Worm (Caenorhabditis elegans) whole organism, L2 larva: ENCODE data around the gene K08D9.6.

Source experiments
- C34F6.9 ChIP-seq: fragments of 150-350 bp; optimal IDR thresholded peaks from 2 replicates; lab custom pipeline; 2014; ENCODE audit warnings: missing biosample characterization, missing genetic modification characterization
- F13H6.1 ChIP-seq: sonication (generic microtip); optimal IDR thresholded peaks from 2 replicates; lab custom pipeline; 2016; ENCODE audit warnings: missing genetic modification characterization, missing compliant biosample characterization
- R02D3.7 ChIP-seq: fragments of 150-350 bp; optimal IDR thresholded peaks from 2 replicates; lab custom pipeline; 2014; ENCODE audit warnings: missing biosample characterization, missing genetic modification characterization
- Y55F3AM.14 ChIP-seq: fragments of 200-800 bp; sonication (Bioruptor generic); optimal IDR thresholded peaks from 2 replicates; lab custom pipeline; 2018; ENCODE audit warnings: mild to moderate bottlenecking, missing genetic modification characterization, missing compliant biosample characterization
- aly-2 ChIP-seq: fragments of 150-350 bp; optimal IDR thresholded peaks from 2 replicates; lab custom pipeline; 2014; ENCODE audit warnings: missing biosample characterization, missing genetic modification characterization
- blmp-1 ChIP-seq: sonication (generic microtip); optimal IDR thresholded peaks from 2 replicates; lab custom pipeline; 2017; ENCODE audit warnings: missing genetic modification characterization, mild to moderate bottlenecking, missing compliant biosample characterization, antibody characterized with exemption, moderate library complexity; ENCODE audit not compliant: insufficient read depth
- ceh-16 ChIP-seq: fragments of 150-350 bp; optimal IDR thresholded peaks from 2 replicates; lab custom pipeline; 2014; ENCODE audit warnings: missing biosample characterization, missing genetic modification characterization
- ceh-82 ChIP-seq: fragments of 150-350 bp; optimal IDR thresholded peaks from 2 replicates; lab custom pipeline; 2014; ENCODE audit warnings: missing biosample characterization, missing genetic modification characterization
- crh-2 ChIP-seq: sonication (generic microtip); optimal IDR thresholded peaks from 2 replicates; lab custom pipeline; 2017; ENCODE audit warnings: missing biosample characterization, missing genetic modification characterization
- dmd-4 ChIP-seq: sonication (generic microtip); optimal IDR thresholded peaks from 2 replicates; lab custom pipeline; 2017; ENCODE audit warnings: missing biosample characterization, missing genetic modification characterization
- egl-27 ChIP-seq: sonication (generic microtip); optimal IDR thresholded peaks from 3 replicates; lab custom pipeline; 2017; ENCODE audit warnings: missing biosample characterization, missing genetic modification reagents, missing genetic modification characterization
- elt-1 ChIP-seq: fragments of 150-350 bp; optimal IDR thresholded peaks from 2 replicates; lab custom pipeline; 2014; ENCODE audit warnings: missing biosample characterization, missing genetic modification characterization
- fos-1 ChIP-seq: fragments of 150-350 bp; optimal IDR thresholded peaks from 2 replicates; lab custom pipeline; 2014; ENCODE audit warnings: missing biosample characterization, missing genetic modification characterization
- gmeb-1 ChIP-seq: fragments of 150-350 bp; optimal IDR thresholded peaks from 2 replicates; lab custom pipeline; 2014; ENCODE audit warnings: missing biosample characterization, missing genetic modification characterization
- lin-11 ChIP-seq: fragments of 150-350 bp; sonication (generic microtip); optimal IDR thresholded peaks from 2 replicates; lab custom pipeline; 2014; ENCODE audit warnings: missing biosample characterization, missing genetic modification characterization, inconsistent platforms, mixed read lengths
- lin-13 ChIP-seq: fragments of 150-350 bp; optimal IDR thresholded peaks from 2 replicates; lab custom pipeline; 2014; ENCODE audit warnings: missing biosample characterization, missing genetic modification reagents, missing genetic modification characterization
- lin-39 ChIP-seq: fragments of 150-350 bp; optimal IDR thresholded peaks from 2 replicates; lab custom pipeline; 2014; ENCODE audit warnings: missing biosample characterization, missing genetic modification reagents, missing genetic modification characterization
- lsy-2 ChIP-seq, 2 experiments: fragments of 150-350 bp in 1 of 2; sonication (generic microtip) in 1 of 2; optimal IDR thresholded peaks; 2 replicates each; lab custom pipeline; 2014 to 2017; ENCODE audit warnings: missing biosample characterization in 2 of 2, missing genetic modification characterization in 2 of 2
- mab-5 ChIP-seq: fragments of 150-350 bp; optimal IDR thresholded peaks from 2 replicates; lab custom pipeline; 2014; ENCODE audit warnings: missing biosample characterization, missing genetic modification characterization
- mbf-1 ChIP-seq: sonication (generic microtip); optimal IDR thresholded peaks from 2 replicates; lab custom pipeline; 2017; ENCODE audit warnings: missing biosample characterization, missing genetic modification characterization
- mdl-1 ChIP-seq, 2 experiments: fragments of 150-350 bp in 1 of 2; sonication (generic microtip) in 1 of 2; optimal IDR thresholded peaks; 2 replicates each; lab custom pipeline; 2017; ENCODE audit warnings: missing biosample characterization in 2 of 2, missing genetic modification characterization in 2 of 2
- nhr-10 ChIP-seq: sonication (generic microtip); optimal IDR thresholded peaks from 2 replicates; lab custom pipeline; 2017; ENCODE audit warnings: missing biosample characterization, missing genetic modification characterization
- nhr-12 ChIP-seq: fragments of 150-350 bp; optimal IDR thresholded peaks from 2 replicates; lab custom pipeline; 2014; ENCODE audit warnings: missing biosample characterization, missing genetic modification characterization
- nhr-129 ChIP-seq: fragments of 150-350 bp; optimal IDR thresholded peaks from 2 replicates; lab custom pipeline; 2014; ENCODE audit warnings: missing biosample characterization, missing genetic modification characterization
- nhr-21 ChIP-seq: fragments of 150-350 bp; optimal IDR thresholded peaks from 2 replicates; lab custom pipeline; 2014; ENCODE audit warnings: missing biosample characterization, missing genetic modification characterization
- nhr-23 ChIP-seq: fragments of 150-350 bp; optimal IDR thresholded peaks from 2 replicates; lab custom pipeline; 2014; ENCODE audit warnings: missing biosample characterization, missing genetic modification reagents, missing genetic modification characterization
- nhr-237 ChIP-seq: fragments of 150-350 bp; optimal IDR thresholded peaks from 2 replicates; lab custom pipeline; 2014; ENCODE audit warnings: missing biosample characterization, missing genetic modification characterization
- nhr-25 ChIP-seq: fragments of 150-350 bp; sonication (generic microtip); optimal IDR thresholded peaks from 3 replicates; lab custom pipeline; 2014; ENCODE audit warnings: missing biosample characterization, missing genetic modification characterization
- nhr-6 ChIP-seq: fragments of 150-350 bp; optimal IDR thresholded peaks from 2 replicates; lab custom pipeline; 2014; ENCODE audit warnings: missing biosample characterization, missing genetic modification characterization
- nhr-77 ChIP-seq: fragments of 150-350 bp; optimal IDR thresholded peaks from 2 replicates; lab custom pipeline; 2014; ENCODE audit warnings: missing biosample characterization, missing genetic modification characterization
- peb-1 ChIP-seq: fragments of 150-350 bp; optimal IDR thresholded peaks from 2 replicates; lab custom pipeline; 2014; ENCODE audit warnings: missing biosample characterization, missing genetic modification characterization
- sma-3 ChIP-seq: sonication (generic microtip); optimal IDR thresholded peaks from 2 replicates; lab custom pipeline; 2016; ENCODE audit warnings: missing genetic modification reagents, missing genetic modification characterization, missing compliant biosample characterization
- snpc-4 ChIP-seq: fragments of 150-350 bp; optimal IDR thresholded peaks from 2 replicates; lab custom pipeline; 2014; ENCODE audit warnings: missing biosample characterization, missing genetic modification characterization
- unc-62 ChIP-seq: fragments of 150-350 bp; optimal IDR thresholded peaks from 2 replicates; lab custom pipeline; 2014; ENCODE audit warnings: missing biosample characterization, missing genetic modification reagents, missing genetic modification characterization
- zag-1 ChIP-seq: fragments of 150-350 bp; optimal IDR thresholded peaks from 2 replicates; lab custom pipeline; 2014; ENCODE audit warnings: missing biosample characterization, missing genetic modification characterization
- ztf-1 ChIP-seq: fragments of 200-800 bp; sonication (Bioruptor generic); conservative IDR thresholded peaks from 2 replicates; pipeline ENCODE4 v1.3.6; 2022; ENCODE audit warnings: missing genetic modification characterization, missing compliant biosample characterization
- ztf-11 ChIP-seq: sonication (generic microtip); optimal IDR thresholded peaks from 2 replicates; lab custom pipeline; 2017; ENCODE audit warnings: missing biosample characterization, missing genetic modification characterization

K08D9.6 gene

ce11 chrV:3236610-3237009 lies 1.8 kb upstream of the K08D9.6 start, which contains the start of the genes K08D9.9 and str-16:
TSS of gene K08D9.9 (minus strand) at chrV:3236710.
TSS of gene str-16 (plus strand) at chrV:3236875.
- TF ChIP-seq elt-1 (tag; lab: Kevin White, UChicago) (no peak), blmp-1 (no peak), aly-2 (tag; lab: Kevin White, UChicago) (no peak), dmd-4 (no peak), sma-3 (GFP tag; lab: Kevin White, UChicago) (no peak), nhr-10 (tag; lab: Kevin White, UChicago) (no peak), nhr-21 (tag; lab: Kevin White, UChicago) (no peak), nhr-129 (tag; lab: Kevin White, UChicago) (no peak), ztf-11 (no peak), unc-62 (no peak), F13H6.1 (tag; lab: Kevin White, UChicago) (no peak), nhr-23 (no peak), mbf-1 (tag; lab: Kevin White, UChicago) (no peak), snpc-4 (no peak), nhr-6 (tag; lab: Kevin White, UChicago) (no peak), nhr-12 (tag; lab: Kevin White, UChicago) (no peak), ztf-1 (GFP tag; lab: Robert Waterston, UW) (no peak)
- TF ChIP-seq, all 48 proteins: peak for 0

DNA sequence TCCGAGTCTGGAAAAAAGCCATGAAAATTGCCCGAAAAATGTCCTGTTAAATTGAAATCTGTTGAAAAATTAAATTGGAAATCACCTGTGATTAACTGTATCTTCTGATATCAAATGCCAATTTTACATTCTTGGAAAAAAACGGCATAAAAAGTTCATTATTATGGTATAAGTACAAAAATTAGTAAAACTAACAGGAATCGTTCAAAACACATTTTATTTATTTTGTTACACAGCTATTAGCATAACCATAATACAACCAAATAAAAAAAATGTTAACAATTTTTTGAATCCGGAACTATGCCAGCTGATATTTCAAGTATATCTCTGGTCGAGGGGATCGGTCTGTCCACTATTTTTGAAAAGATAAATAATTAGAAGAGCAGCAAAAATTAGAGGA lies 4.2 kb downstream of the K08D9.6 start, which contains the start of gene K08D9.10:
Gene K08D9.10, plus strand, starts transcription at position 301 of the 400 bp plus-strand sequence.
- TF ChIP-seq mdl-1 (tag; optimal IDR thresholded peaks at IDR 0.05; lab: Kevin White, UChicago) (no peak), ceh-16 (no peak), zag-1 (tag; lab: Kevin White, UChicago) (no peak), crh-2 (tag; lab: Kevin White, UChicago) (no peak), nhr-10 (tag; lab: Kevin White, UChicago) (no peak), nhr-25 (tag; lab: Kevin White, UChicago) (no peak), fos-1 (tag; lab: Kevin White, UChicago) (no peak), peb-1 (no peak), lsy-2 (tag; optimal IDR thresholded peaks at IDR 0.05; lab: Kevin White, UChicago) (no peak), F13H6.1 (tag; lab: Kevin White, UChicago) (no peak), snpc-4 (no peak), ztf-1 (GFP tag; lab: Robert Waterston, UW) (no peak), C34F6.9 (tag; lab: Kevin White, UChicago) (no peak), Y55F3AM.14 (GFP tag; lab: Kevin White, UChicago) (no peak), nhr-6 (tag; lab: Kevin White, UChicago) (no peak), nhr-12 (tag; lab: Kevin White, UChicago) (no peak), dmd-4 (no peak)
- TF ChIP-seq, all 48 proteins: peak for 0

DNA sequence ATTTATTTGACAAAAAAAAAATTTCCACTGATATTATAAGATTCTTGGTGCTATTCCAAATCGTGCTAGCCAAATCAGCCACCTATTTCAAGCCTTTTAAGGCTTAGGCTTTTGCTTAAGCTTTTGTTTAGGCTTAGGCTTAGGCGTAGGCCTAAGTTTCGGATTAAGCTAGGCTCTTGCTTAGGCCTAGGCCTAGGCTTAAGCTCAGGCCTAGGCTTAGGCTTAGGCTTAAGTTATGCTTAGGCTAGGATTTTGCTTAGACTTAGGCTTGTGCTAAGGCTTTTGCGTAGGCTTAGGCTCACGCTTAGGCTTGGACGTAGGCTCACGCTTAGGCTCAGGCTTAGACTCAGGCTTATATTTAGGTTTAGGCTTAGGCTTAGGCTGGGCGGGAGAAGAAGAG lies 4.6 kb downstream of the K08D9.6 start:
- TF ChIP-seq lin-39 (no peak), ztf-1 (GFP tag; lab: Robert Waterston, UW) (no peak), egl-27 (no peak), gmeb-1 (tag; lab: Kevin White, UChicago) (no peak), nhr-23 (no peak)

DNA sequence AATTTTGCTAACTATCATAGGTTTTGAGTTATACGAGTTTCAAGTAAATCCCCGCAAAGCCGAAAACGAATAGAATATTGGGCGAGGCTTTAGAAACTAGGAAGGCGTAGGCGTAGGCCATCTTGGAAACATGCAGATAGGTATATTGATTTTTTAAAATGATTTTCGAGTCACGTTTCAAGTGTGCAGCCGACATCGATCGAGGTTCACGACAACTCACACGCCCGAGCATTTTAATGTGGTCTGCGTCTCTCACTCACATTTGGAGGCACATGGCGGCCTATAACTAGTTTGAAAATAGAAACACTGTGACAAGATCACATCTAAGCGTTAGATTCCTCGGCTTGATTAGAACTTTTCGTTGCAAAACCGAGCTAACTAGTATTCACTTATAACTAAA lies 7.4 kb downstream of the K08D9.6 start, which contains the start of gene K08D9.2:
Gene K08D9.2, plus strand, starts transcription at position 301 of the 400 bp plus-strand sequence.
- no peak for TF ChIP-seq nhr-25 (tag; lab: Kevin White, UChicago)
- no peak for TF ChIP-seq C34F6.9 (tag; lab: Kevin White, UChicago)
- TF ChIP-seq lin-13 (GFP tag; lab: Kevin White, UChicago) = no peak
- TF ChIP-seq R02D3.7 (tag; lab: Kevin White, UChicago) = no peak
- no peak for TF ChIP-seq zag-1 (tag; lab: Kevin White, UChicago)
- TF ChIP-seq nhr-129 (tag; lab: Kevin White, UChicago) = no peak
- TF ChIP-seq lsy-2 (tag; optimal IDR thresholded peaks at IDR 0.05; lab: Kevin White, UChicago) = no peak
- no peak for TF ChIP-seq mab-5 (tag; lab: Kevin White, UChicago)
- no peak for TF ChIP-seq Y55F3AM.14 (GFP tag; lab: Kevin White, UChicago)
- TF ChIP-seq peb-1 = no peak
- no peak for TF ChIP-seq snpc-4
- TF ChIP-seq elt-1 (tag; lab: Kevin White, UChicago) = no peak
- TF ChIP-seq ceh-82 (tag; lab: Kevin White, UChicago) = no peak
- no peak for TF ChIP-seq nhr-77 (tag; lab: Kevin White, UChicago)
- TF ChIP-seq lin-11 (tag; lab: Kevin White, UChicago) = no peak
- TF ChIP-seq nhr-237 (tag; lab: Kevin White, UChicago) = no peak
- no peak for TF ChIP-seq nhr-6 (tag; lab: Kevin White, UChicago)
